Worm (Caenorhabditis elegans): Measurements from ENCODE around the gene agt-1.

agt-1 gene

ce11 chrIV:13395255-13395654 is 26.0 kb upstream of the agt-1 start (continued):
- TF ChIP-seq T23F11.4 (GFP tag; optimal IDR thresholded peaks at IDR 0.05): no peak

DNA sequence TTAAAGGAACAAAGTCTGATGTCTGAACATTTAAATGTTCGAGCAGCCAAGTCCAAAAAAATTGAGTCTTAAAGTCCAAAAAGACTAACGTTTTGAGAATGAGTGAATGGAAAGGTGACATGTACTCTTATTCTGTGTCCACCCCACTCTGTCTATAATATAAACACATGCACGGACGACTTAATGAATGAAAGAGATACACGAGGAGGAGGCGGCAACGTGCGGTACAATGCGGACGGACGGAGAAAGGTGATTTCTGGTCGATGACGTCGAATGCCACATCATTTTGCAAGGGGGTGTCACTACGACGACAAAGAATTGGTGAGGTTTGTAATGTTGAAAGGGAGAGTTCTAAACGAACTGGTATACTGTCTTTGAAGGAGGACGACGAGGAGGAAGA is 25.5 kb upstream of the agt-1 start:
- TF ChIP-seq pat-9 (tag; optimal IDR thresholded peaks at IDR 0.05): no peak
- peak; percentile 17 for TF ChIP-seq unc-55 (GFP tag; optimal IDR thresholded peaks at IDR 0.05)
- TF ChIP-seq C08G9.2 (tag; optimal IDR thresholded peaks at IDR 0.05): no peak

ce11 chrIV:13393246-13393716 is 24.1 kb upstream of the agt-1 start:
- TF ChIP-seq elt-2 (tag; optimal IDR thresholded peaks at IDR 0.05): peak; percentile 58
- TF ChIP-seq dve-1 (tag; optimal IDR thresholded peaks at IDR 0.05): peak; percentile 22
- TF ChIP-seq pha-2 (tag; optimal IDR thresholded peaks at IDR 0.05): no peak
- TF ChIP-seq sox-2 (GFP tag; IDR thresholded peaks at IDR 0.05): no peak
- no peak for TF ChIP-seq che-1 (tag; optimal IDR thresholded peaks at IDR 0.05)
- no peak for TF ChIP-seq tbx-2 (tag; optimal IDR thresholded peaks at IDR 0.05)
- peak; percentile 3 for TF ChIP-seq hlh-30 (tag; optimal IDR thresholded peaks at IDR 0.05; ENCODE audit: insufficient read depth)
- TF ChIP-seq ceh-45 (GFP tag; IDR thresholded peaks at IDR 0.05): no peak
- TF ChIP-seq pha-4 (tag; optimal IDR thresholded peaks at IDR 0.05): no peak

ce11 chrIV:13392230-13392629 is 23.0 kb upstream of the agt-1 start:
- TF ChIP-seq sdc-2 (tag; optimal IDR thresholded peaks at IDR 0.05): no peak
- no peak for TF ChIP-seq fkh-6 (tag; optimal IDR thresholded peaks at IDR 0.05)
- no peak for TF ChIP-seq elt-4 (tag; optimal IDR thresholded peaks at IDR 0.05)
- no peak for TF ChIP-seq ets-4 (tag; optimal IDR thresholded peaks at IDR 0.05)
- TF ChIP-seq odd-2 (tag; optimal IDR thresholded peaks at IDR 0.05): no peak
- TF ChIP-seq eyg-1 (tag; optimal IDR thresholded peaks at IDR 0.05): no peak
- TF ChIP-seq pat-9 (tag; optimal IDR thresholded peaks at IDR 0.05): no peak
- TF ChIP-seq elt-2 (tag; optimal IDR thresholded peaks at IDR 0.05): no peak

DNA sequence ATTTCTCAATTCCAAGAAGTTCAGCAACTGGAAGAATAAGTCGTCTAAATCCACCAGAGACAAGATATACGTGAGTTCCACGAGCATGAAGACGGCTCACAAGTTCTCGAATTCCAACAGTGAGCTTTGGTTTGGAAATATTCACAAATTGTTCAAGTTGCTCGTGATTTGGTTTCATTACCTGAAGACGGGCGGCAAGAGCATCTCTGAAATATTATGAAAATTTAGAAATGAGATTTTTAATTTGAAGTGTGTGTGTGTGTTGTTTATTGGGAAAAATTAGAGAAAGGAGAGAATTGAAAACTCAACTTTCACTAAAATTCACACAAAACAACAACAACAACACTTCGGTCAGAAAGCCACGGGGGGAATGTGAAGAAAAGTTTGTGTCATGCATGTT is 21.6 kb upstream of the agt-1 start:
- no peak for TF ChIP-seq pag-3 (tag; optimal IDR thresholded peaks at IDR 0.05; ENCODE audit: borderline replicate concordance)
- no peak for TF ChIP-seq ceh-48 (tag; optimal IDR thresholded peaks at IDR 0.05)
- no peak for TF ChIP-seq pha-4 (tag; optimal IDR thresholded peaks at IDR 0.05)
- no peak for TF ChIP-seq ttx-3 (tag; optimal IDR thresholded peaks at IDR 0.05)
- no peak for TF ChIP-seq K02D7.2 (tag; optimal IDR thresholded peaks at IDR 0.05)
- TF ChIP-seq pha-2 (tag; optimal IDR thresholded peaks at IDR 0.05): no peak

- no peak for TF ChIP-seq mec-3 (tag; optimal IDR thresholded peaks at IDR 0.05; ENCODE audit: borderline replicate concordance)
- no peak for TF ChIP-seq hlh-30 (tag; optimal IDR thresholded peaks at IDR 0.05; ENCODE audit: insufficient read depth)
- no peak for TF ChIP-seq unc-42 (tag; optimal IDR thresholded peaks at IDR 0.05)
- TF ChIP-seq ama-1 (optimal IDR thresholded peaks at IDR 0.05): no peak
- no peak for TF ChIP-seq ref-2 (tag; optimal IDR thresholded peaks at IDR 0.05)
- no peak for TF ChIP-seq npax-4 (tag; optimal IDR thresholded peaks at IDR 0.05)
- TF ChIP-seq pag-3 (tag; optimal IDR thresholded peaks at IDR 0.05; ENCODE audit: borderline replicate concordance): no peak
- no peak for TF ChIP-seq ceh-48 (tag; optimal IDR thresholded peaks at IDR 0.05)
- no peak for TF ChIP-seq pat-9 (tag; optimal IDR thresholded peaks at IDR 0.05)
- no peak for TF ChIP-seq ceh-24 (tag; optimal IDR thresholded peaks at IDR 0.05)
- no peak for TF ChIP-seq nhr-11 (tag; optimal IDR thresholded peaks at IDR 0.05)
- no peak for TF ChIP-seq hlh-13 (GFP tag; optimal IDR thresholded peaks at IDR 0.05)
- TF ChIP-seq ceh-45 (GFP tag; IDR thresholded peaks at IDR 0.05): no peak
- no peak for TF ChIP-seq hlh-6 (tag; optimal IDR thresholded peaks at IDR 0.05)
- no peak for TF ChIP-seq odd-2 (tag; optimal IDR thresholded peaks at IDR 0.05)
- TF ChIP-seq unc-86 (tag; optimal IDR thresholded peaks at IDR 0.05): no peak
- TF ChIP-seq nhr-232 (tag; optimal IDR thresholded peaks at IDR 0.05): no peak
- no peak for TF ChIP-seq F13H6.1 (tag; optimal IDR thresholded peaks at IDR 0.05)
Measured at ce11 chrIV:13389237-13389636, 20.0 kb upstream of the agt-1 start.
